Worm (Caenorhabditis elegans) whole organism, L1 larva: ENCODE measurements around the gene K02H11.4.

Experiments used
- F16B12.6 ChIP-seq: fragments of 150-350 bp; optimal IDR thresholded peaks from 2 replicates; lab custom pipeline; 2014; ENCODE audit warnings: missing biosample characterization, missing genetic modification characterization
- alr-1 ChIP-seq: fragments of 200-800 bp; sonication (Bioruptor generic); optimal IDR thresholded peaks from 2 replicates; lab custom pipeline; 2018; ENCODE audit warnings: borderline replicate concordance, mild to moderate bottlenecking, missing genetic modification characterization, missing compliant biosample characterization
- aly-2 ChIP-seq: fragments of 150-350 bp; optimal IDR thresholded peaks from 2 replicates; lab custom pipeline; 2014; ENCODE audit warnings: missing biosample characterization, missing genetic modification characterization
- ceh-63 ChIP-seq: fragments of 200-800 bp; sonication (Bioruptor generic); optimal IDR thresholded peaks from 2 replicates; lab custom pipeline; 2018; ENCODE audit warnings: mild to moderate bottlenecking, missing genetic modification characterization, missing compliant biosample characterization
- ceh-82 ChIP-seq, 3 experiments: fragments of 150-350 bp in 1 of 3; sonication (generic microtip) in 2 of 3; optimal IDR thresholded peaks; 2 replicates each; lab custom pipeline; 2014 to 2017; ENCODE audit warnings: missing biosample characterization in 3 of 3, missing genetic modification characterization in 3 of 3
- ceh-90 ChIP-seq: sonication (generic microtip); optimal IDR thresholded peaks from 2 replicates; lab custom pipeline; 2016; ENCODE audit warnings: missing genetic modification characterization, missing compliant biosample characterization
- ces-1 ChIP-seq: fragments of 150-350 bp; optimal IDR thresholded peaks from 2 replicates; lab custom pipeline; 2014; ENCODE audit warnings: missing biosample characterization, missing genetic modification reagents, missing genetic modification characterization
- dpl-1 ChIP-seq, 3 experiments: fragments of 150-350 bp in 2 of 3; sonication (generic microtip) in 1 of 3; optimal IDR thresholded peaks; 2 replicates each; lab custom pipeline; 2014 to 2017; ENCODE audit warnings: missing biosample characterization in 3 of 3, missing genetic modification characterization in 3 of 3, missing genetic modification reagents in 3 of 3
- dsc-1 ChIP-seq: sonication (generic microtip); optimal IDR thresholded peaks from 2 replicates; lab custom pipeline; 2016; ENCODE audit warnings: mild to moderate bottlenecking, missing genetic modification characterization, missing compliant biosample characterization
- efl-1 ChIP-seq, 4 experiments: fragments of 150-350 bp; optimal IDR thresholded peaks in 3 of 4; peaks in 1 of 4; 1 replicate in 1 of 4; 2 replicates in 3 of 4; lab custom pipeline; 2014; ENCODE audit warnings: missing biosample characterization in 2 of 4, missing genetic modification characterization in 2 of 4, missing genetic modification reagents in 2 of 4
- egl-13 ChIP-seq: sonication (generic microtip); optimal IDR thresholded peaks from 2 replicates; lab custom pipeline; 2016; ENCODE audit warnings: missing genotype, missing genetic modification reagents, missing genetic modification characterization, missing compliant biosample characterization
- elt-2 ChIP-seq: sonication (generic microtip); optimal IDR thresholded peaks from 2 replicates; lab custom pipeline; 2016; ENCODE audit warnings: missing genetic modification characterization, mild to moderate bottlenecking, inconsistent platforms, missing compliant biosample characterization, missing genetic modification reagents
- ets-5 ChIP-seq: fragments of 200-800 bp; sonication (Bioruptor generic); IDR thresholded peaks from 2 replicates; pipeline ENCODE4 v1.3.6; 2022; ENCODE audit warnings: missing genetic modification characterization, missing compliant biosample characterization
- fkh-10 ChIP-seq: sonication (generic microtip); optimal IDR thresholded peaks from 2 replicates; lab custom pipeline; 2017; ENCODE audit warnings: missing biosample characterization, missing genetic modification reagents, missing genetic modification characterization
- fkh-8 ChIP-seq: sonication (generic microtip); optimal IDR thresholded peaks from 2 replicates; lab custom pipeline; 2016; ENCODE audit warnings: mild to moderate bottlenecking, missing genetic modification characterization, missing compliant biosample characterization
- hlh-4 ChIP-seq: sonication (generic microtip); optimal IDR thresholded peaks from 2 replicates; lab custom pipeline; 2016; ENCODE audit warnings: mild to moderate bottlenecking, missing genetic modification characterization, missing compliant biosample characterization
- isw-1 ChIP-seq: fragments of 200-800 bp; sonication (Bioruptor generic); IDR thresholded peaks from 2 replicates; pipeline ENCODE4 v1.3.6; 2022; ENCODE audit warnings: missing genetic modification characterization, missing compliant biosample characterization
- lin-14 ChIP-seq: fragments of 200-800 bp; sonication (Bioruptor generic); optimal IDR thresholded peaks from 2 replicates; lab custom pipeline; 2018; ENCODE audit warnings: mild to moderate bottlenecking, missing genetic modification characterization, moderate library complexity, missing compliant biosample characterization
- lin-15B ChIP-seq: fragments of 150-350 bp; sonication (generic microtip); optimal IDR thresholded peaks from 3 replicates; lab custom pipeline; 2014; ENCODE audit warnings: missing biosample characterization, missing genetic modification characterization
- mab-9 ChIP-seq: fragments of 200-800 bp; sonication (Bioruptor generic); IDR thresholded peaks from 2 replicates; pipeline ENCODE4 v1.3.6; 2022; ENCODE audit warnings: missing genetic modification reagents, missing genetic modification characterization, missing compliant biosample characterization
- mef-2 ChIP-seq: fragments of 150-350 bp; optimal IDR thresholded peaks from 2 replicates; lab custom pipeline; 2014; ENCODE audit warnings: missing biosample characterization, missing genetic modification characterization
- nhr-11 ChIP-seq: fragments of 150-350 bp; optimal IDR thresholded peaks from 2 replicates; lab custom pipeline; 2014; ENCODE audit warnings: missing biosample characterization, missing genetic modification characterization
- nhr-20 ChIP-seq: sonication (generic microtip); optimal IDR thresholded peaks from 2 replicates; lab custom pipeline; 2016; ENCODE audit warnings: mild to moderate bottlenecking, missing genetic modification characterization, missing compliant biosample characterization
- nhr-28 ChIP-seq: fragments of 150-350 bp; optimal IDR thresholded peaks from 2 replicates; lab custom pipeline; 2014; ENCODE audit warnings: missing biosample characterization, missing genetic modification characterization
- nhr-47 ChIP-seq: sonication (generic microtip); optimal IDR thresholded peaks from 2 replicates; lab custom pipeline; 2016; ENCODE audit warnings: mild to moderate bottlenecking, missing genetic modification characterization, moderate library complexity, missing compliant biosample characterization
- nhr-71 ChIP-seq: sonication (generic microtip); optimal IDR thresholded peaks from 2 replicates; lab custom pipeline; 2016; ENCODE audit warnings: mild to moderate bottlenecking, missing genetic modification characterization, moderate library complexity, missing compliant biosample characterization
- nhr-76 ChIP-seq: sonication (generic microtip); optimal IDR thresholded peaks from 2 replicates; lab custom pipeline; 2017; ENCODE audit warnings: missing biosample characterization, missing genetic modification characterization
- nhr-77 ChIP-seq: fragments of 150-350 bp; optimal IDR thresholded peaks from 2 replicates; lab custom pipeline; 2014; ENCODE audit warnings: missing biosample characterization, missing genetic modification characterization
- nhr-84 ChIP-seq: sonication (generic microtip); optimal IDR thresholded peaks from 2 replicates; lab custom pipeline; 2017; ENCODE audit warnings: missing biosample characterization, missing genetic modification characterization
- pqm-1 ChIP-seq: sonication (generic microtip); optimal IDR thresholded peaks from 3 replicates; lab custom pipeline; 2017; ENCODE audit warnings: missing biosample characterization, missing genetic modification characterization
- skn-1 ChIP-seq: fragments of 150-350 bp; optimal IDR thresholded peaks from 2 replicates; lab custom pipeline; 2014; ENCODE audit warnings: missing biosample characterization, missing genetic modification characterization
- snu-23 ChIP-seq: sonication (generic microtip); optimal IDR thresholded peaks from 2 replicates; lab custom pipeline; 2016; ENCODE audit warnings: missing genetic modification characterization, missing compliant biosample characterization
- sox-4 ChIP-seq: sonication (generic microtip); optimal IDR thresholded peaks from 2 replicates; lab custom pipeline; 2016; ENCODE audit warnings: missing genetic modification characterization, missing compliant biosample characterization
- sptf-1 ChIP-seq: fragments of 150-350 bp; optimal IDR thresholded peaks from 2 replicates; lab custom pipeline; 2014; ENCODE audit warnings: missing biosample characterization, missing genetic modification characterization
- sup-37 ChIP-seq: fragments of 200-800 bp; sonication (Bioruptor generic); optimal IDR thresholded peaks from 2 replicates; lab custom pipeline; 2018; ENCODE audit warnings: mild to moderate bottlenecking, missing genetic modification characterization, missing compliant biosample characterization
- swsn-7 ChIP-seq: sonication (generic microtip); optimal IDR thresholded peaks from 2 replicates; lab custom pipeline; 2016; ENCODE audit warnings: missing genetic modification characterization, missing compliant biosample characterization
- unc-86 ChIP-seq: sonication (generic microtip); optimal IDR thresholded peaks from 2 replicates; lab custom pipeline; 2016; ENCODE audit warnings: missing genetic modification characterization, missing compliant biosample characterization
- zip-4 ChIP-seq: fragments of 200-800 bp; sonication (Bioruptor generic); optimal IDR thresholded peaks from 2 replicates; lab custom pipeline; 2018; ENCODE audit warnings: mild to moderate bottlenecking, missing genetic modification characterization, moderate library complexity, missing compliant biosample characterization
- ztf-11 ChIP-seq, 2 experiments: sonication (generic microtip); optimal IDR thresholded peaks; 2 replicates each; lab custom pipeline; 2016 to 2017; ENCODE audit warnings: missing genetic modification characterization in 2 of 2, missing biosample characterization in 1 of 2, missing compliant biosample characterization in 1 of 2

Gene K02H11.4

ce11 chrV:1491510-1491909, 39.5 kb downstream of the K02H11.4 start, which contains the start of gene C38C3.6:
Gene C38C3.6, minus strand, starts transcription at chrV:1491610.
- no peak for TF ChIP-seq nhr-76 (tag; lab: Kevin White, UChicago)
- no peak for TF ChIP-seq zip-4
- no peak for TF ChIP-seq ceh-63
- no peak for TF ChIP-seq efl-1 (optimal IDR thresholded peaks at IDR 0.05; lab: Kevin White, UChicago)
- no peak for TF ChIP-seq efl-1 (GFP tag; optimal IDR thresholded peaks at IDR 0.05 in 1 of 2; lab: Kevin White, UChicago)
- TF ChIP-seq nhr-77 (tag; lab: Kevin White, UChicago): no peak
- TF ChIP-seq fkh-8: no peak
- no peak for TF ChIP-seq nhr-28
- no peak for TF ChIP-seq nhr-20 (tag; lab: Kevin White, UChicago)
- no peak for TF ChIP-seq mef-2 (tag; lab: Kevin White, UChicago)

- no peak for TF ChIP-seq aly-2 (tag; lab: Kevin White, UChicago)
- TF ChIP-seq nhr-71: peak; percentile 51
- no peak for TF ChIP-seq nhr-11 (tag; lab: Kevin White, UChicago)
- no peak for TF ChIP-seq efl-1 (optimal IDR thresholded peaks at IDR 0.05; lab: Kevin White, UChicago)
- peak in 1 of 2 experiments; percentile 67 for TF ChIP-seq efl-1 (GFP tag; optimal IDR thresholded peaks at IDR 0.05 in 1 of 2; lab: Kevin White, UChicago)
- no peak for TF ChIP-seq isw-1 (GFP tag; lab: Robert Waterston, UW)
- TF ChIP-seq nhr-47: peak; percentile 53
- TF ChIP-seq lin-14 (GFP tag; lab: Kevin White, UChicago): peak; percentile 56
- TF ChIP-seq mef-2 (tag; lab: Kevin White, UChicago): no peak
- peak; percentile 71 for TF ChIP-seq dsc-1 (tag; lab: Kevin White, UChicago)
- no peak for TF ChIP-seq unc-86 (tag; lab: Kevin White, UChicago)
- peak; percentile 59 for TF ChIP-seq fkh-8
- TF ChIP-seq dpl-1 (GFP tag; optimal IDR thresholded peaks at IDR 0.05; lab: Kevin White, UChicago): no peak
- TF ChIP-seq elt-2 (tag; lab: Kevin White, UChicago): no peak
These were observed 42.4 kb downstream of the K02H11.4 start for ce11 chrV:1488642-1489041.

- TF ChIP-seq sox-4: peak; percentile 2
- TF ChIP-seq nhr-71: peak; percentile 48
- no peak for TF ChIP-seq sptf-1
- TF ChIP-seq lin-14 (GFP tag; lab: Kevin White, UChicago): peak; percentile 30
- TF ChIP-seq hlh-4 (tag; lab: Kevin White, UChicago): peak; percentile 53
- TF ChIP-seq nhr-47: peak; percentile 30
- peak; percentile 85 for TF ChIP-seq fkh-8
- peak; percentile 70 for TF ChIP-seq dsc-1 (tag; lab: Kevin White, UChicago)
- no peak for TF ChIP-seq nhr-84
- TF ChIP-seq egl-13 (tag; lab: Kevin White, UChicago): no peak
- no peak for TF ChIP-seq F16B12.6 (tag; lab: Kevin White, UChicago)
- TF ChIP-seq mef-2 (tag; lab: Kevin White, UChicago): no peak
These were observed 43.8 kb downstream of the K02H11.4 start for ce11 chrV:1487262-1487661.

- TF ChIP-seq ceh-82 (tag; optimal IDR thresholded peaks at IDR 0.05; lab: Kevin White, UChicago) (no peak), ceh-90 (tag; lab: Kevin White, UChicago) (no peak), ztf-11 (tag; optimal IDR thresholded peaks at IDR 0.05; lab: Kevin White, UChicago) (no peak), skn-1 (tag; lab: Kevin White, UChicago) (no peak), pqm-1 (tag; lab: Kevin White, UChicago) (no peak), ces-1 (peak; percentile 76), lin-15B (tag; lab: Kevin White, UChicago) (no peak), alr-1 (tag; lab: Kevin White, UChicago) (no peak), nhr-47 (no peak), lin-14 (GFP tag; lab: Kevin White, UChicago) (peak; percentile 84), sup-37 (GFP tag; lab: Kevin White, UChicago) (no peak), mab-9 (GFP tag; lab: Robert Waterston, UW) (no peak), snu-23 (no peak), mef-2 (tag; lab: Kevin White, UChicago) (no peak), swsn-7 (no peak), fkh-10 (peak; percentile 94), ets-5 (no peak)
These were observed 45.0 kb downstream of the K02H11.4 start for ce11 chrV:1486031-1486430.
